Worm (Caenorhabditis elegans) whole organism, L4 larva: ENCODE results near the gene rbf-1.

Experiments
- ZK546.5 ChIP-seq, 2 experiments: sonication (generic microtip); optimal IDR thresholded peaks; 2 replicates each; lab custom pipeline; 2017; ENCODE audit warnings: missing biosample characterization in 2 of 2, missing genetic modification characterization in 2 of 2
- ama-1 ChIP-seq: fragments of 150-350 bp; optimal IDR thresholded peaks from 2 replicates; lab custom pipeline; 2014; ENCODE audit warnings: inconsistent platforms, mixed read lengths
- arid-1 ChIP-seq: fragments of 200-800 bp; sonication (Bioruptor generic); conservative IDR thresholded peaks from 2 replicates; pipeline ENCODE4 v1.3.6; 2022; ENCODE audit warnings: missing genetic modification reagents, missing genetic modification characterization, missing compliant biosample characterization
- ceh-62 ChIP-seq: sonication (generic microtip); optimal IDR thresholded peaks from 2 replicates; lab custom pipeline; 2017; ENCODE audit warnings: missing biosample characterization, missing genetic modification characterization
- dpl-1 ChIP-seq: fragments of 150-350 bp; optimal IDR thresholded peaks from 2 replicates; lab custom pipeline; 2014; ENCODE audit warnings: missing biosample characterization, missing genetic modification reagents, missing genetic modification characterization
- fos-1 ChIP-seq: fragments of 150-350 bp; optimal IDR thresholded peaks from 2 replicates; lab custom pipeline; 2014; ENCODE audit warnings: missing biosample characterization, missing genetic modification characterization
- lin-39 ChIP-seq: fragments of 150-350 bp; optimal IDR thresholded peaks from 2 replicates; lab custom pipeline; 2014; ENCODE audit warnings: missing biosample characterization, missing genetic modification reagents, missing genetic modification characterization
- madf-9 ChIP-seq: fragments of 200-800 bp; sonication (Bioruptor generic); conservative IDR thresholded peaks from 2 replicates; pipeline ENCODE4 v1.3.6; 2022; ENCODE audit warnings: missing genetic modification reagents, missing genetic modification characterization, missing compliant biosample characterization
- nhr-11 ChIP-seq: fragments of 150-350 bp; optimal IDR thresholded peaks from 2 replicates; lab custom pipeline; 2014; ENCODE audit warnings: missing biosample characterization, missing genetic modification characterization
- nhr-76 ChIP-seq: fragments of 150-350 bp; optimal IDR thresholded peaks from 2 replicates; lab custom pipeline; 2014; ENCODE audit warnings: missing biosample characterization, missing genetic modification characterization
- set-16 ChIP-seq: fragments of 200-800 bp; sonication (Bioruptor generic); IDR thresholded peaks from 2 replicates; pipeline ENCODE4 v1.3.6; 2022; ENCODE audit warnings: missing genetic modification reagents, missing genetic modification characterization, missing compliant biosample characterization
- unc-62 ChIP-seq, 3 experiments: fragments of 150-350 bp in 1 of 3; sonication (generic microtip); optimal IDR thresholded peaks in 2 of 3; peaks in 1 of 3; 1 replicate in 1 of 3; 2 replicates in 2 of 3; lab custom pipeline; 2014 to 2017; ENCODE audit warnings: missing biosample characterization in 3 of 3, missing genetic modification characterization in 3 of 3, missing genetic modification reagents in 3 of 3, missing genotype in 1 of 3
- zfp-2 ChIP-seq: sonication (generic microtip); optimal IDR thresholded peaks from 2 replicates; lab custom pipeline; 2016; ENCODE audit warnings: mild to moderate bottlenecking, missing genetic modification characterization, missing compliant biosample characterization
- zfp-3 ChIP-seq: fragments of 200-800 bp; sonication (Bioruptor generic); conservative IDR thresholded peaks from 2 replicates; pipeline ENCODE4 v1.3.6; 2022; ENCODE audit warnings: missing genetic modification reagents, missing genetic modification characterization, missing compliant biosample characterization

DNA sequence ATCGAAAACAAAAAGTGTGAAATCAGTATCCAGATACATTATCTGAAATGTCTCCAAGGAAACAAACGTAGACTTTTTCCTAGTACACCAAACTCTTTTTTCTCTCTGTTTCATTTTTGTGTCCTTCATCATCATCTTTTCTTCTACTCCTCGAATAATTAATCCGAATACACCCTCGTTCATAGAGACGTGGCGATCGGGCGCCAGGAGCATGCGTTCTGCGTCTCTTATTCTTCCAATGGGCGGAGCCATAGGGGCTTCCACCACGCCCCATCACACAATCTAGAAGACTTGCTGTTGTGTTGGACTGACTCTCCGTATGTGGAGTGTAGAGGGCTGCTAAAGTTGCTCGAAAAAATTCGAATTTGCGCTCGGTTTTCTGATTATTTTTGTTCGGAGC lies at the start of gene rbf-1:
- TF ChIP-seq nhr-11 (no peak), fos-1 (tag; lab: Kevin White, UChicago) (no peak), zfp-3 (GFP tag; lab: Robert Waterston, UW) (no peak), unc-62 (GFP tag; optimal IDR thresholded peaks at IDR 0.05 in 1 of 2; lab: Kevin White, UChicago) (no peak), unc-62 (tag; optimal IDR thresholded peaks at IDR 0.05; lab: Kevin White, UChicago) (no peak), ceh-62 (tag; lab: Kevin White, UChicago) (no peak), set-16 (GFP tag; lab: Robert Waterston, UW) (no peak), dpl-1 (no peak), zfp-2 (tag; lab: Kevin White, UChicago) (no peak), arid-1 (no peak), nhr-76 (tag; lab: Kevin White, UChicago) (no peak), madf-9 (no peak), ama-1 (lab: Kevin White, UChicago) (no peak), lin-39 (tag; lab: Kevin White, UChicago) (no peak), ZK546.5 (tag; optimal IDR thresholded peaks at IDR 0.05; lab: Kevin White, UChicago) (no peak)
